Fruit fly (Drosophila melanogaster) whole organism, embryonic: ENCODE measurements around the gene ssh.

ENCODE experiments used
- Atf6 ChIP-seq: fragments of 200-800 bp; sonication (Bioruptor generic); IDR thresholded peaks from 2 replicates; pipeline ENCODE4 v1.3.6; 2022; ENCODE audit warnings: missing biosample characterization, missing genetic modification characterization
- C15 ChIP-seq: fragments of 200-800 bp; sonication (Bioruptor generic); IDR thresholded peaks from 3 replicates; pipeline ENCODE4 v1.3.6; 2022; ENCODE audit warnings: missing biosample characterization, missing genetic modification characterization
- CG12219 ChIP-seq: fragments of 200-800 bp; sonication (Bioruptor generic); optimal IDR thresholded peaks from 3 replicates; lab custom pipeline; 2018; ENCODE audit warnings: missing biosample characterization, mild to moderate bottlenecking, missing genetic modification characterization
- CG13123 ChIP-seq: fragments of 200-800 bp; sonication (Bioruptor generic); optimal IDR thresholded peaks from 2 replicates; lab custom pipeline; 2016; ENCODE audit warnings: missing biosample characterization, missing genetic modification characterization
- CG15514 ChIP-seq: fragments of 200-800 bp; sonication (Bioruptor generic); optimal IDR thresholded peaks from 3 replicates; lab custom pipeline; 2017; ENCODE audit warnings: missing biosample characterization, missing genetic modification characterization, mild to moderate bottlenecking, moderate library complexity, missing genetic modification reagents
- CG1603 ChIP-seq: fragments of 200-800 bp; sonication (Bioruptor generic); optimal IDR thresholded peaks from 2 replicates; lab custom pipeline; 2019; ENCODE audit warnings: missing biosample characterization, mild to moderate bottlenecking, missing genetic modification characterization, moderate library complexity
- CG16813 ChIP-seq: fragments of 200-800 bp; sonication (Bioruptor generic); IDR thresholded peaks from 3 replicates; pipeline ENCODE4 v1.3.6; 2022; ENCODE audit warnings: missing biosample characterization, missing genetic modification characterization; ENCODE audit not compliant: partially characterized antibody
- CG17385 ChIP-seq: fragments of 200-800 bp; sonication (Bioruptor generic); optimal IDR thresholded peaks from 3 replicates; lab custom pipeline; 2018; ENCODE audit warnings: missing biosample characterization, mild to moderate bottlenecking, missing genetic modification characterization
- CG17568 ChIP-seq: fragments of 200-800 bp; sonication (Bioruptor generic); optimal IDR thresholded peaks from 2 replicates; lab custom pipeline; 2018; ENCODE audit warnings: missing biosample characterization, mild to moderate bottlenecking, missing genetic modification characterization, moderate library complexity
- CG1792 ChIP-seq: fragments of 200-800 bp; sonication (Bioruptor generic); optimal IDR thresholded peaks from 2 replicates; lab custom pipeline; 2016; ENCODE audit warnings: missing biosample characterization, missing genetic modification characterization
- CG2116 ChIP-seq: fragments of 200-800 bp; sonication (Bioruptor generic); optimal IDR thresholded peaks from 3 replicates; lab custom pipeline; 2018; ENCODE audit warnings: missing biosample characterization, mild to moderate bottlenecking, missing genetic modification characterization
- CG43689 ChIP-seq: fragments of 200-800 bp; sonication (Bioruptor generic); IDR thresholded peaks from 2 replicates; pipeline ENCODE4 v1.3.6; 2022; ENCODE audit warnings: missing biosample characterization, missing genetic modification characterization
- CG4820 ChIP-seq: fragments of 200-800 bp; sonication (Bioruptor generic); optimal IDR thresholded peaks from 3 replicates; lab custom pipeline; 2016; ENCODE audit warnings: missing biosample characterization, missing genetic modification characterization
- CG7372 ChIP-seq: fragments of 200-800 bp; sonication (Bioruptor generic); IDR thresholded peaks from 2 replicates; pipeline ENCODE4 v1.3.6; 2022; ENCODE audit warnings: missing biosample characterization, missing genetic modification characterization
- CG7786 ChIP-seq: fragments of 200-800 bp; sonication (Bioruptor generic); optimal IDR thresholded peaks from 2 replicates; lab custom pipeline; 2016; ENCODE audit warnings: missing biosample characterization, missing genetic modification characterization
- CG8290 ChIP-seq, 3 experiments: fragments of 200-800 bp; sonication (Bioruptor generic); optimal IDR thresholded peaks; 2 replicates each; lab custom pipeline; 2016 to 2019; ENCODE audit warnings: missing biosample characterization in 3 of 3, missing genetic modification characterization in 3 of 3, mild to moderate bottlenecking in 2 of 3, moderate library complexity in 1 of 3
- D19B ChIP-seq: fragments of 200-800 bp; sonication (Bioruptor generic); optimal IDR thresholded peaks from 2 replicates; lab custom pipeline; 2017; ENCODE audit warnings: missing biosample characterization, mild to moderate bottlenecking, missing genetic modification characterization
- Dip3 ChIP-seq: fragments of 200-800 bp; sonication (Bioruptor generic); optimal IDR thresholded peaks from 3 replicates; lab custom pipeline; 2016; ENCODE audit warnings: missing biosample characterization, missing genetic modification characterization
- GATAe ChIP-seq: fragments of 200-800 bp; sonication (Bioruptor generic); conservative IDR thresholded peaks from 2 replicates; pipeline ENCODE4 v1.3.6; 2022; ENCODE audit warnings: missing biosample characterization, missing genetic modification characterization
- MTF-1 ChIP-seq: fragments of 200-800 bp; sonication (Bioruptor generic); optimal IDR thresholded peaks from 2 replicates; lab custom pipeline; 2018; ENCODE audit warnings: missing biosample characterization, mild to moderate bottlenecking, missing genetic modification characterization, borderline replicate concordance
- Optix ChIP-seq: fragments of 200-800 bp; sonication (Bioruptor generic); IDR thresholded peaks from 3 replicates; pipeline ENCODE4 v1.3.6; 2022; ENCODE audit warnings: missing biosample characterization, missing genetic modification characterization
- Six4 ChIP-seq: fragments of 200-800 bp; sonication (Bioruptor generic); optimal IDR thresholded peaks from 2 replicates; lab custom pipeline; 2016; ENCODE audit warnings: missing biosample characterization, missing genetic modification characterization
- Sox100B ChIP-seq: fragments of 200-800 bp; sonication (Bioruptor generic); optimal IDR thresholded peaks from 3 replicates; lab custom pipeline; 2018; ENCODE audit warnings: missing biosample characterization, mild to moderate bottlenecking, missing genetic modification characterization
- Sox102F ChIP-seq: fragments of 200-800 bp; sonication (Bioruptor generic); optimal IDR thresholded peaks from 2 replicates; lab custom pipeline; 2018; ENCODE audit warnings: missing biosample characterization, mild to moderate bottlenecking, missing genetic modification characterization, moderate library complexity
- az2 ChIP-seq: fragments of 200-800 bp; sonication (Bioruptor generic); optimal IDR thresholded peaks from 3 replicates; lab custom pipeline; 2016; ENCODE audit warnings: missing biosample characterization, missing genetic modification characterization
- bab2 ChIP-seq: fragments of 200-800 bp; sonication (Bioruptor generic); optimal IDR thresholded peaks from 2 replicates; lab custom pipeline; 2016; ENCODE audit warnings: missing biosample characterization, missing genetic modification characterization
- bbx ChIP-seq: fragments of 200-800 bp; sonication (Bioruptor generic); IDR thresholded peaks from 2 replicates; pipeline ENCODE4 v1.3.6; 2022; ENCODE audit warnings: missing biosample characterization, missing genetic modification characterization; ENCODE audit not compliant: partially characterized antibody
- da ChIP-seq: fragments of 200-800 bp; sonication (Bioruptor generic); optimal IDR thresholded peaks from 2 replicates; lab custom pipeline; 2016; ENCODE audit warnings: missing biosample characterization, missing genetic modification characterization
- dimm ChIP-seq: fragments of 200-800 bp; sonication (Bioruptor generic); IDR thresholded peaks from 2 replicates; pipeline ENCODE4 v1.3.6; 2022; ENCODE audit warnings: missing biosample characterization, missing genetic modification characterization
- grau ChIP-seq: fragments of 200-800 bp; optimal IDR thresholded peaks from 3 replicates; lab custom pipeline; 2019; ENCODE audit warnings: missing biosample characterization, mild to moderate bottlenecking, missing genetic modification characterization, moderate library complexity
- ind ChIP-seq: fragments of 200-800 bp; sonication (Bioruptor generic); optimal IDR thresholded peaks from 3 replicates; lab custom pipeline; 2016; ENCODE audit warnings: missing biosample characterization, missing genetic modification characterization
- kay ChIP-seq: fragments of 200-800 bp; sonication (Bioruptor generic); optimal IDR thresholded peaks from 2 replicates; lab custom pipeline; 2016; ENCODE audit warnings: missing biosample characterization, missing genetic modification characterization
- knrl ChIP-seq: fragments of 200-800 bp; sonication (Bioruptor generic); IDR thresholded peaks from 3 replicates; pipeline ENCODE4 v1.3.6; 2022; ENCODE audit warnings: missing biosample characterization, missing genetic modification characterization; ENCODE audit not compliant: partially characterized antibody
- mam ChIP-seq: fragments of 200-800 bp; sonication (Bioruptor generic); optimal IDR thresholded peaks from 3 replicates; lab custom pipeline; 2016; ENCODE audit warnings: missing biosample characterization, missing genetic modification characterization
- mld ChIP-seq: fragments of 200-800 bp; sonication (Bioruptor generic); IDR thresholded peaks from 3 replicates; pipeline ENCODE4 v1.3.6; 2022; ENCODE audit warnings: missing biosample characterization, missing genetic modification characterization; ENCODE audit not compliant: partially characterized antibody
- odd ChIP-seq: fragments of 200-800 bp; sonication (Bioruptor generic); optimal IDR thresholded peaks from 2 replicates; lab custom pipeline; 2017; ENCODE audit warnings: missing biosample characterization, mild to moderate bottlenecking, missing genetic modification characterization
- pnt ChIP-seq: fragments of 200-800 bp; sonication (Bioruptor generic); optimal IDR thresholded peaks from 3 replicates; lab custom pipeline; 2016; ENCODE audit warnings: missing biosample characterization, missing genetic modification characterization
- pzg ChIP-seq: fragments of 200-800 bp; sonication (Bioruptor generic); optimal IDR thresholded peaks from 3 replicates; lab custom pipeline; 2018; ENCODE audit warnings: missing biosample characterization, mild to moderate bottlenecking, missing genetic modification characterization, moderate library complexity
- row ChIP-seq: fragments of 200-800 bp; sonication (Bioruptor generic); IDR thresholded peaks from 3 replicates; pipeline ENCODE4 v1.3.6; 2022; ENCODE audit warnings: missing biosample characterization, missing genetic modification characterization
- sc ChIP-seq, 3 experiments: fragments of >200 bp in 2 of 3; fragments of 200-800 bp in 1 of 3; sonication (Bioruptor generic) in 1 of 3; optimal IDR thresholded peaks; 2 replicates in 2 of 3; 3 replicates in 1 of 3; lab custom pipeline; 2017; ENCODE audit warnings: mild to moderate bottlenecking in 1 of 3, missing biosample characterization in 1 of 3, missing genetic modification characterization in 1 of 3, missing genetic modification reagents in 1 of 3
- sd ChIP-seq: fragments of 200-800 bp; sonication (Bioruptor generic); optimal IDR thresholded peaks from 3 replicates; lab custom pipeline; 2018; ENCODE audit warnings: missing biosample characterization, mild to moderate bottlenecking, missing genetic modification characterization, moderate library complexity
- seq ChIP-seq: fragments of 200-800 bp; sonication (Bioruptor generic); IDR thresholded peaks from 2 replicates; pipeline ENCODE4 v1.3.6; 2022; ENCODE audit warnings: missing biosample characterization, missing genetic modification characterization
- sima ChIP-seq: fragments of 200-800 bp; sonication (Bioruptor generic); optimal IDR thresholded peaks from 2 replicates; lab custom pipeline; 2016; ENCODE audit warnings: missing biosample characterization, missing genetic modification characterization
- slou ChIP-seq: fragments of 200-800 bp; sonication (Bioruptor generic); optimal IDR thresholded peaks from 3 replicates; lab custom pipeline; 2016; ENCODE audit warnings: missing biosample characterization, missing genetic modification characterization
- trh ChIP-seq: fragments of 200-800 bp; sonication (Bioruptor generic); optimal IDR thresholded peaks from 2 replicates; lab custom pipeline; 2016; ENCODE audit warnings: missing biosample characterization, missing genetic modification characterization
- tup ChIP-seq: fragments of 200-800 bp; sonication (Bioruptor generic); optimal IDR thresholded peaks from 2 replicates; lab custom pipeline; 2016; ENCODE audit warnings: missing biosample characterization, mild to moderate bottlenecking, missing genetic modification characterization, moderate library complexity
- unpg ChIP-seq: fragments of 200-800 bp; sonication (Bioruptor generic); optimal IDR thresholded peaks from 3 replicates; lab custom pipeline; 2018; ENCODE audit warnings: missing biosample characterization, mild to moderate bottlenecking, missing genetic modification characterization, moderate library complexity
- vvl ChIP-seq: fragments of 200-800 bp; sonication (Bioruptor generic); IDR thresholded peaks from 2 replicates; pipeline ENCODE4 v1.3.6; 2022; ENCODE audit warnings: missing biosample characterization, missing genetic modification characterization

Gene ssh

DNA sequence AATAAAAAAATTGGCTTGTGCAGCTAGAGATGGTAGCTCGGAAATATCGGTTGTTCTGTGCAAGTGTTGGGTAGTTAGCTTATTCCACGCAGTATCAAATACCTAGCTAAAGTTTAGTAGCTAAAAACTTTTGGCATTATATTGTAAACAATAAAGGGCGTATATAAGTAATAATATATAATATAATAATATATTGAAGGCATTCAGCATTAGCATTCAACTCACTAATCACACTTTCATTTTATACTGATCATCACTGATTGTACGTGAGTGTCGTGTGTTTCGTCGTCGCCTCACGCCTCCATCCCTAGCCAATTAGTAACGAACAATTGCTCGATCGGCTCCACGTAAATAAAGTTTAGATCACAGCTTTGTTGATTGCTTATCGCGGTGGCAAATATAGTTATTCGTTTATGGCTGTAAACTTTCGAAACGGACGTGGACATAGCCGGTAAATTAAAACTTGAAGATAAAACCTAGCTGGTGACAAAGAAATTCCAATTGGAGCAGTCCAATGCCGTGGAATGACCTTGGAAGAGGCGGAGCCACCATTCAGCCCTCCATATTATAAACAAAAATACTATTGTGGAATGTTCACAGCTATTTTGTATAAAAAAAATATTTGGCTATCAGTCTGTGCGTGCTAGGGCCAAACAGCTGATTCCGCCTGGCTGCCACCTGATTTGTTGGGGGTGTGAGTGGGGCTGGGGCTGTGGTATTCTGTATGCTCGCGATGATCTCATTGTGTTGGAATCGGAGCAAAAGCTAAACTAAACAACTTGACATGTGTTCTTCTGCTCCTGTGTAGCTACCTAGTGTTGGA is 26.7 kb downstream of the ssh start, which contains the start of the genes PIG-S, sud1 and CG11168 (continued):
- TF ChIP-seq CG4820 = peak; percentile 30
- no peak for TF ChIP-seq CG7372
- TF ChIP-seq CG2116 = peak; percentile 61
- TF ChIP-seq grau = peak; percentile 75
- peak; percentile 35 for TF ChIP-seq CG17385 (GFP tag; lab: Kevin White, UChicago)
- TF ChIP-seq C15 (GFP tag; lab: Robert Waterston, UW) = no peak
- no peak for TF ChIP-seq CG17568 (GFP tag; lab: Kevin White, UChicago)
- no peak for TF ChIP-seq bab2
- no peak for TF ChIP-seq D19B (GFP tag; lab: Kevin White, UChicago)
- peak; percentile 98 for TF ChIP-seq knrl (GFP tag; lab: Robert Waterston, UW)
- peak; percentile 29 for TF ChIP-seq CG1603 (tag; lab: Kevin White, UChicago)
- TF ChIP-seq Sox102F (GFP tag; lab: Kevin White, UChicago) = no peak
- peak; percentile 25 for TF ChIP-seq Six4 (GFP tag; lab: Kevin White, UChicago)
- TF ChIP-seq Dip3 (GFP tag; lab: Kevin White, UChicago) = no peak
- TF ChIP-seq CG7786 (GFP tag; lab: Kevin White, UChicago) = no peak
- peak; percentile 56 for TF ChIP-seq pzg (GFP tag; lab: Kevin White, UChicago)
- TF ChIP-seq vvl (GFP tag; lab: Robert Waterston, UW) = peak; percentile 55
- no peak for TF ChIP-seq MTF-1 (GFP tag; lab: Kevin White, UChicago)
- no peak for TF ChIP-seq GATAe (GFP tag; lab: Robert Waterston, UW)
- TF ChIP-seq unpg = peak; percentile 68
- TF ChIP-seq row (GFP tag; lab: Robert Waterston, UW) = peak; percentile 96
- peak; percentile 31 for TF ChIP-seq slou (GFP tag; lab: Kevin White, UChicago)
- peak; percentile 69; the same call in 2 of the 3 replicates for TF ChIP-seq mld (GFP tag; lab: Robert Waterston, UW)
- TF ChIP-seq sima (GFP tag; lab: Kevin White, UChicago) = no peak
- no peak for TF ChIP-seq kay (GFP tag; lab: Kevin White, UChicago)
- TF ChIP-seq CG1792 (GFP tag; lab: Kevin White, UChicago) = no peak
- peak; percentile 94 for TF ChIP-seq sd (tag; lab: Kevin White, UChicago)
- peak; percentile 40 for TF ChIP-seq CG8290 (GFP tag; optimal IDR thresholded peaks at IDR 0.05; lab: Kevin White, UChicago)
- TF ChIP-seq CG8290 (tag; optimal IDR thresholded peaks at IDR 0.05; lab: Kevin White, UChicago) = no peak
- TF ChIP-seq CG12219 (GFP tag; lab: Kevin White, UChicago) = no peak
- no peak for TF ChIP-seq Optix (GFP tag; lab: Robert Waterston, UW)
- no peak for TF ChIP-seq pnt (GFP tag; lab: Kevin White, UChicago)
- no peak for TF ChIP-seq tup (GFP tag; lab: Kevin White, UChicago)
- peak; percentile 68 for TF ChIP-seq bbx (GFP tag; lab: Robert Waterston, UW)
- peak; percentile 73 for TF ChIP-seq ind
- TF ChIP-seq sc (optimal IDR thresholded peaks at IDR 0.05; lab: Kevin White, UChicago) = no peak
- no peak for TF ChIP-seq sc (GFP tag; optimal IDR thresholded peaks at IDR 0.05; lab: Kevin White, UChicago)
- TF ChIP-seq trh (GFP tag; lab: Kevin White, UChicago) = no peak
- no peak for TF ChIP-seq mam (GFP tag; lab: Kevin White, UChicago)
- TF ChIP-seq Atf6 (GFP tag; lab: Robert Waterston, UW) = peak; percentile 35; the same call in 1 of the 2 replicates
- TF ChIP-seq Sox100B = no peak
- TF ChIP-seq dimm = no peak
- TF ChIP-seq da = no peak
- peak; percentile 95 for TF ChIP-seq CG16813 (GFP tag; lab: Robert Waterston, UW)
- no peak for TF ChIP-seq odd (GFP tag; lab: Kevin White, UChicago)
- peak; percentile 61 for TF ChIP-seq az2 (GFP tag; lab: Kevin White, UChicago)
- no peak for TF ChIP-seq CG43689 (GFP tag; lab: Robert Waterston, UW)
- TF ChIP-seq CG13123 (GFP tag; lab: Kevin White, UChicago) = peak; percentile 48
- TF ChIP-seq CG15514 (GFP tag; lab: Kevin White, UChicago) = peak; percentile 66
- 0 out of 2 replicates have a peak, but pooled peaks have one; percentile 21 for TF ChIP-seq seq (GFP tag; lab: Robert Waterston, UW)
